Worm (Caenorhabditis elegans): ENCODE results near the gene crh-2.

crh-2 gene

DNA sequence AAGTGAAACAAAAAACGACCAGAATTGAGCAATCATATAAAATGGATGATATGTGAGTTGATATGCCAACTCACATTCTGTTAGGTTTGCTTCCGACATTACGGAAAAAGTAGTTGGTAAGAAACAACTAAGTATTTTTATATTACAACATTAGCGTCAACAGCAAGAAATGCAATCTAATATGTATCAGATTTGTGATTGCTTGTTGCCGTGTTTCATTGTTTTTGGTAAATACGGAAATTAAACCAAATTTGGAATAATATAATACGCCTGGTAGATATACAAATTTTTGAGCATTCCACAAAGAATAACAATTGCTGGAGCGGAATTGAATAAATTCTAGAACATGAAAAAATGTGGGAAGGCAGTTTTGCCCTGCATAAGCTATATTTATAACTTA, 32.8 kb downstream of the crh-2 start, which contains the start of gene srb-12:
Gene srb-12, minus strand, starts transcription at position 101 of the 400 bp plus-strand sequence.
- TF ChIP-seq unc-98 (GFP tag; IDR thresholded peaks at IDR 0.05) (no peak), lin-13 (GFP tag; optimal IDR thresholded peaks at IDR 0.05) (no peak), ztf-4 (tag; optimal IDR thresholded peaks at IDR 0.05) (no peak), nhr-71 (tag; optimal IDR thresholded peaks at IDR 0.05) (no peak), pag-3 (tag; optimal IDR thresholded peaks at IDR 0.05; ENCODE audit: borderline replicate concordance, insufficient read depth) (no peak), fkh-10 (GFP tag; optimal IDR thresholded peaks at IDR 0.05) (no peak), snu-23 (GFP tag; optimal IDR thresholded peaks at IDR 0.05) (no peak), ceh-88 (GFP tag; IDR thresholded peaks at IDR 0.05) (no peak), zag-1 (tag; optimal IDR thresholded peaks at IDR 0.05) (no peak), unc-130 (tag; optimal IDR thresholded peaks at IDR 0.05) (no peak), alr-1 (tag; optimal IDR thresholded peaks at IDR 0.05; ENCODE audit: borderline replicate concordance) (no peak)

DNA sequence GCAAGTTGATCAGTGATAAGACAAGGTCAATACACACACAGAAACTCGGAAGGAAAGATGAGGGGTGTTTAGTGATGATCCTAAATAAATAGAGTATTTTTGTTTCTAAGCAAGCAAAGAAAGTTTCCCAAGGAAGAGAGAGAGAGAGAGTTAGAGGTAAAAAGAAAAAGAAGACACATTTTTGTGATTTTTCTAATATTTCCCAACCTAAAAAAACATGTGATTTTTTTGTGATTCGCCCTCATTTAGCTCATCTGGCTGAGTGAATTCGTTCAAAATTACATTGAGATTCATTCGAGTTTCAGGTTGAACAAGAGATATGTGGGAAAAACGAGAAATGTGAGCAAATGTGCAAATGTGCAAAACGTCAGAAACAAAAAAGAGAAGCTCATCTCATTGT, 36.5 kb downstream of the crh-2 start, which contains the start of gene srb-16:
Gene srb-16, minus strand, starts transcription at position 101 of the 400 bp plus-strand sequence.
- no peak for TF ChIP-seq fkh-4 (tag; optimal IDR thresholded peaks at IDR 0.05; ENCODE audit: borderline replicate concordance)
- TF ChIP-seq nhr-76 (tag; optimal IDR thresholded peaks at IDR 0.05): no peak
- TF ChIP-seq hlh-17 (GFP tag; optimal IDR thresholded peaks at IDR 0.05; ENCODE audit: borderline replicate concordance): no peak
- TF ChIP-seq elt-2 (tag; optimal IDR thresholded peaks at IDR 0.05): no peak
- no peak for TF ChIP-seq efl-1 (optimal IDR thresholded peaks at IDR 0.05)
- no peak for TF ChIP-seq efl-1 (GFP tag; optimal IDR thresholded peaks at IDR 0.05 in 1 of 2)
- TF ChIP-seq swsn-7 (tag; optimal IDR thresholded peaks at IDR 0.05): no peak

DNA sequence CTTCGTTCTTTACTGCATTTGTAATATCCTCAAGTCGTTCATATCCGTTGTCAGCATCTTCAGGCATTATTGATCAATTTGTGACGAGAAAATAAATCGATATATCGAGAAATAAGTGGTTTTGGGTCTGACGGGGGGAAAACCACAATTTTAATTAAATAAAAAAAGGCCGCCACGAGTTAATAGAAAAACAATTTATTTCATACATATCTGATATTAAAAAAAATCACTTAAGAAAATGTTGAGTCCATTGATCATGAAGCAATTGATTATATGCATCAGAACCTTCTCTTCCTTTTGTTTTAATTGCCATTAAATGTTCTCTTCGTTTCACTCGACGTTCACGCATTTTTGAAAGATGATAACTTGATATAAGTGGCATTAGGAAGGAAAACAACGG, 39.0 kb downstream of the crh-2 start, which contains the start of gene F58A6.5:
Gene F58A6.5, minus strand, starts transcription at position 101 of the 400 bp plus-strand sequence.
- TF ChIP-seq ceh-8 (GFP tag; optimal IDR thresholded peaks at IDR 0.05): no peak

DNA sequence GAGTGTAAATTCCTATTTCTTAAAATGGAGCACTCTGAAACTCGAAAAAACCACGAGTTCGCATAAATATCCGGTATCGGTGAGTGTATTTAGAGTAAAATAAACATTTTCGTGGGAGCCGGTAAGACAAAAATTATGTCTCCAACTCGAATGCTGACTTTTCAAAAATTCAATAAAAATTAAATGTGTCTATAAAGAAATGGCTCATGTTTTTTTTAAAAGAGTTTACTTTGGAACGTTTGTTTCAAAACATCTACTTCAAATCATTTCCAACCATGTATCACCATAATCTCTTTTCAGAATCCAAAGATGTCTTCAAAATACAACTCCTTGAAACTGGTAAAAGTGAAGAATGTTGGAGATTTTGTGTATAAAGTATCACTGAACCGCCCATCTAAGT, 44.8 kb downstream of the crh-2 start, which contains the start of gene F58A6.1:
Gene F58A6.1, plus strand, starts transcription at position 301 of the 400 bp plus-strand sequence.
- TF ChIP-seq alr-1 (tag; optimal IDR thresholded peaks at IDR 0.05; ENCODE audit: borderline replicate concordance) (no peak), nhr-20 (tag; optimal IDR thresholded peaks at IDR 0.05) (no peak)

DNA sequence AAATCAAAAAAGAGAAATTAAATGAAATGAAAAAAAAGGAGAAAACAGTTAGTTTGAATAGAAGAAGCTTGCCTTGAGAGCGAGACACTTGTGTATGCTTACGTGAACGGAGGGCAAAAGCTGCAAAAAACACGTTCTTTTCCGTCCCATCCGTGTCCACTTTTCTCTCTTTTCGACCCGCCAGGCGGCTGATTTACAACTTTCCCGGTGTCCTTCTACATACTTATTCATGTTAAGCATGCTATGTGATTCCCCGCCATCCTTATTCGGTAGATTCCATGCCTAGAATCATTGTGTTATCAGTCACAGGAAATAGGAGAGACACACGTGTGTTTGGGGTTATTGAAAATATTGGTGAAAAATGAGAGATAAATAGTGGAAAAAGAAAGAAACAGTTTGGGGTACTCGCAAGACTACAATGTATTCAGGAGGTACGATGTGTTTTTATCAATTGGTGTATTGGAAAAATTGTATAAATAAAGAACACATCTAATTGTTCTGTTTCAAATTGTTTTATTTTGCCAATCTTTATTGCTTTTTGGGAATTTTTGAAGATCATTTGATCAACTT, 45.3 kb downstream of the crh-2 start, which contains the start of gene nas-29:
Gene nas-29, minus strand, starts transcription at position 92 of the 570 bp plus-strand sequence.
- TF ChIP-seq nhr-20 (tag; optimal IDR thresholded peaks at IDR 0.05) (peak; percentile 92), lin-13 (GFP tag; optimal IDR thresholded peaks at IDR 0.05) (no peak), F16B12.6 (tag; optimal IDR thresholded peaks at IDR 0.05) (no peak), hpl-2 (GFP tag; optimal IDR thresholded peaks at IDR 0.05) (no peak), nhr-85 (tag) (no peak), unc-30 (tag; optimal IDR thresholded peaks at IDR 0.05) (no peak), dsc-1 (tag; optimal IDR thresholded peaks at IDR 0.05) (no peak), tbx-2 (tag; optimal IDR thresholded peaks at IDR 0.05) (no peak), irx-1 (tag; optimal IDR thresholded peaks at IDR 0.05) (no peak), pax-3 (tag; optimal IDR thresholded peaks at IDR 0.05) (no peak), nhr-77 (tag; optimal IDR thresholded peaks at IDR 0.05) (no peak), nhr-76 (tag; optimal IDR thresholded peaks at IDR 0.05) (no peak), aha-1 (tag; optimal IDR thresholded peaks at IDR 0.05) (no peak), snpc-4 (tag; optimal IDR thresholded peaks at IDR 0.05) (no peak), pqm-1 (tag; optimal IDR thresholded peaks at IDR 0.05) (no peak), fos-1 (tag; optimal IDR thresholded peaks at IDR 0.05) (no peak), skn-1 (tag; optimal IDR thresholded peaks at IDR 0.05) (no peak), elt-2 (tag; optimal IDR thresholded peaks at IDR 0.05) (peak; percentile 91), nhr-71 (tag; optimal IDR thresholded peaks at IDR 0.05) (no peak), dpl-1 (GFP tag; optimal IDR thresholded peaks at IDR 0.05) (no peak), lin-14 (GFP tag; optimal IDR thresholded peaks at IDR 0.05) (peak; percentile 34), efl-1 (optimal IDR thresholded peaks at IDR 0.05) (no peak), efl-1 (GFP tag; optimal IDR thresholded peaks at IDR 0.05 in 1 of 2) (no peak), lin-35 (GFP tag; optimal IDR thresholded peaks at IDR 0.05) (peak in 1 of 2 experiments; percentile 48), hlh-17 (GFP tag; optimal IDR thresholded peaks at IDR 0.05; ENCODE audit: borderline replicate concordance) (no peak), nhr-237 (tag; optimal IDR thresholded peaks at IDR 0.05) (no peak), elt-3 (tag; optimal IDR thresholded peaks at IDR 0.05) (peak in 1 of 6 experiments; percentile 31), C34B4.2 (tag; optimal IDR thresholded peaks at IDR 0.05) (no peak), ets-5 (GFP tag; IDR thresholded peaks at IDR 0.05) (no peak), aly-2 (tag; optimal IDR thresholded peaks at IDR 0.05) (no peak)

Measured in whole organism, L1 larva.